Fruit fly (Drosophila melanogaster) whole organism, embryonic: ENCODE results near the gene Lerp.

ENCODE experiments used
- Ada2b ChIP-seq: fragments of 200-800 bp; sonication (Bioruptor generic); IDR thresholded peaks from 2 replicates; pipeline ENCODE4 v1.3.6; 2022; ENCODE audit warnings: missing biosample characterization, missing genetic modification characterization
- BEAF-32 ChIP-seq: fragments of 200-800 bp; sonication (Bioruptor generic); optimal IDR thresholded peaks from 3 replicates; lab custom pipeline; 2017; ENCODE audit warnings: missing biosample characterization, missing genetic modification characterization, mild to moderate bottlenecking, moderate library complexity, missing genetic modification reagents
- CG10366 ChIP-seq: fragments of 200-800 bp; sonication (Bioruptor generic); IDR thresholded peaks from 2 replicates; pipeline ENCODE4 v1.3.6; 2022; ENCODE audit warnings: missing biosample characterization, missing genetic modification characterization
- CG10462 ChIP-seq: fragments of 200-800 bp; sonication (Bioruptor generic); optimal IDR thresholded peaks from 2 replicates; lab custom pipeline; 2016; ENCODE audit warnings: missing biosample characterization, missing genetic modification characterization
- CG10959 ChIP-seq: fragments of 200-800 bp; sonication (Bioruptor generic); IDR thresholded peaks from 2 replicates; pipeline ENCODE4 v1.3.6; 2022; ENCODE audit warnings: missing biosample characterization, missing genetic modification characterization
- CG11093 ChIP-seq: fragments of 200-800 bp; sonication (Bioruptor generic); IDR thresholded peaks from 3 replicates; pipeline ENCODE4 v1.3.6; 2022; ENCODE audit warnings: missing biosample characterization, missing genetic modification characterization
- CG30020 ChIP-seq: fragments of 200-800 bp; optimal IDR thresholded peaks from 2 replicates; lab custom pipeline; 2019; ENCODE audit warnings: missing biosample characterization, mild to moderate bottlenecking, missing genetic modification characterization, moderate library complexity
- CG32772 ChIP-seq: fragments of 200-800 bp; sonication (Bioruptor generic); IDR thresholded peaks from 2 replicates; pipeline ENCODE4 v1.3.6; 2022; ENCODE audit warnings: missing biosample characterization, missing genetic modification characterization
- CG42726 ChIP-seq: fragments of 200-800 bp; sonication (Bioruptor generic); IDR thresholded peaks from 2 replicates; pipeline ENCODE4 v1.3.6; 2022; ENCODE audit warnings: missing biosample characterization, missing genetic modification characterization; ENCODE audit not compliant: partially characterized antibody
- CG7357 ChIP-seq: fragments of 200-800 bp; sonication (Bioruptor generic); IDR thresholded peaks from 3 replicates; pipeline ENCODE4 v1.3.6; 2022; ENCODE audit warnings: missing biosample characterization, missing genetic modification characterization
- CG8089 ChIP-seq: fragments of 200-800 bp; sonication (Bioruptor generic); optimal IDR thresholded peaks from 3 replicates; lab custom pipeline; 2016; ENCODE audit warnings: missing biosample characterization, missing genetic modification characterization
- CG8359 ChIP-seq: fragments of 200-800 bp; sonication (Bioruptor generic); optimal IDR thresholded peaks from 2 replicates; lab custom pipeline; 2017; ENCODE audit warnings: missing biosample characterization, mild to moderate bottlenecking, missing genetic modification characterization, borderline replicate concordance
- CG8478 ChIP-seq: fragments of >200 bp; optimal IDR thresholded peaks from 2 replicates; lab custom pipeline; 2018
- CG8765 ChIP-seq: fragments of 200-800 bp; sonication (Bioruptor generic); IDR thresholded peaks from 2 replicates; pipeline ENCODE4 v1.3.6; 2022; ENCODE audit warnings: missing biosample characterization, missing genetic modification characterization
- CkIIα-i1 ChIP-seq: fragments of 200-800 bp; sonication (Bioruptor generic); IDR thresholded peaks from 2 replicates; pipeline ENCODE4 v1.3.6; 2022; ENCODE audit warnings: missing biosample characterization, missing genetic modification characterization
- CrebB ChIP-seq: fragments of 200-800 bp; sonication (Bioruptor generic); optimal IDR thresholded peaks from 3 replicates; lab custom pipeline; 2018; ENCODE audit warnings: missing biosample characterization, mild to moderate bottlenecking, missing genetic modification characterization
- D19B ChIP-seq: fragments of 200-800 bp; sonication (Bioruptor generic); optimal IDR thresholded peaks from 2 replicates; lab custom pipeline; 2017; ENCODE audit warnings: missing biosample characterization, mild to moderate bottlenecking, missing genetic modification characterization
- Dip2 ChIP-seq: fragments of 200-800 bp; sonication (Bioruptor generic); IDR thresholded peaks from 2 replicates; pipeline ENCODE4 v1.3.6; 2022; ENCODE audit warnings: missing biosample characterization, missing genetic modification characterization
- Dp ChIP-seq: fragments of 200-800 bp; sonication (Bioruptor generic); optimal IDR thresholded peaks from 2 replicates; lab custom pipeline; 2018; ENCODE audit warnings: missing biosample characterization, mild to moderate bottlenecking, missing genetic modification characterization, moderate library complexity
- GATAe ChIP-seq: fragments of 200-800 bp; sonication (Bioruptor generic); conservative IDR thresholded peaks from 2 replicates; pipeline ENCODE4 v1.3.6; 2022; ENCODE audit warnings: missing biosample characterization, missing genetic modification characterization
- H2.0 ChIP-seq: fragments of 200-800 bp; sonication (Bioruptor generic); IDR thresholded peaks from 2 replicates; pipeline ENCODE4 v1.3.6; 2022; ENCODE audit warnings: missing biosample characterization, missing genetic modification characterization
- Hand ChIP-seq: fragments of 200-800 bp; sonication (Bioruptor generic); optimal IDR thresholded peaks from 2 replicates; lab custom pipeline; 2017; ENCODE audit warnings: mild to moderate bottlenecking, missing biosample characterization, missing genetic modification reagents, missing genetic modification characterization
- Hr78 ChIP-seq, 2 experiments: fragments of 200-800 bp in 1 of 2; fragments of >200 bp in 1 of 2; sonication (Bioruptor generic) in 1 of 2; optimal IDR thresholded peaks; 2 replicates each; lab custom pipeline; 2017 to 2019; ENCODE audit warnings: missing biosample characterization in 2 of 2, missing genetic modification characterization in 2 of 2, mild to moderate bottlenecking in 1 of 2, moderate library complexity in 1 of 2
- Myb ChIP-seq: fragments of 200-800 bp; sonication (Bioruptor generic); optimal IDR thresholded peaks from 2 replicates; lab custom pipeline; 2016; ENCODE audit warnings: missing biosample characterization, missing genetic modification characterization
- NC2α ChIP-seq: fragments of 200-800 bp; sonication (Bioruptor generic); optimal IDR thresholded peaks from 2 replicates; lab custom pipeline; 2016; ENCODE audit warnings: missing biosample characterization, missing genetic modification characterization
- Oaz ChIP-seq: fragments of 200-800 bp; sonication (Bioruptor generic); IDR thresholded peaks from 2 replicates; pipeline ENCODE4 v1.3.6; 2022; ENCODE audit warnings: missing biosample characterization, missing genetic modification characterization
- Oli ChIP-seq: fragments of 200-800 bp; sonication (Bioruptor generic); optimal IDR thresholded peaks from 2 replicates; lab custom pipeline; 2018; ENCODE audit warnings: missing biosample characterization, mild to moderate bottlenecking, missing genetic modification characterization, moderate library complexity
- Opbp ChIP-seq: fragments of 200-800 bp; sonication (Bioruptor generic); IDR thresholded peaks from 3 replicates; pipeline ENCODE4 v1.3.6; 2022; ENCODE audit warnings: missing biosample characterization, missing genetic modification characterization; ENCODE audit not compliant: partially characterized antibody
- Six4 ChIP-seq: fragments of 200-800 bp; sonication (Bioruptor generic); optimal IDR thresholded peaks from 2 replicates; lab custom pipeline; 2016; ENCODE audit warnings: missing biosample characterization, missing genetic modification characterization
- Sox102F ChIP-seq: fragments of 200-800 bp; sonication (Bioruptor generic); optimal IDR thresholded peaks from 2 replicates; lab custom pipeline; 2018; ENCODE audit warnings: missing biosample characterization, mild to moderate bottlenecking, missing genetic modification characterization, moderate library complexity
- ab ChIP-seq: fragments of 200-800 bp; sonication (Bioruptor generic); optimal IDR thresholded peaks from 2 replicates; lab custom pipeline; 2016; ENCODE audit warnings: missing biosample characterization, missing genetic modification characterization
- ac ChIP-seq: fragments of 200-800 bp; sonication (Bioruptor generic); optimal IDR thresholded peaks from 3 replicates; lab custom pipeline; 2017; ENCODE audit warnings: missing biosample characterization, mild to moderate bottlenecking, missing genetic modification characterization
- az2 ChIP-seq: fragments of 200-800 bp; sonication (Bioruptor generic); optimal IDR thresholded peaks from 3 replicates; lab custom pipeline; 2016; ENCODE audit warnings: missing biosample characterization, missing genetic modification characterization
- caup ChIP-seq: fragments of 200-800 bp; sonication (Bioruptor generic); optimal IDR thresholded peaks from 3 replicates; lab custom pipeline; 2017; ENCODE audit warnings: missing biosample characterization, mild to moderate bottlenecking, missing genetic modification characterization, moderate library complexity; ENCODE audit not compliant: severe bottlenecking
- ci ChIP-seq: fragments of 200-800 bp; sonication (Bioruptor generic); IDR thresholded peaks from 3 replicates; pipeline ENCODE4 v1.3.6; 2022; ENCODE audit warnings: missing biosample characterization, missing genetic modification characterization
- cwo ChIP-seq: fragments of 200-800 bp; sonication (Bioruptor generic); optimal IDR thresholded peaks from 3 replicates; lab custom pipeline; 2017; ENCODE audit warnings: missing biosample characterization, missing genetic modification characterization, mild to moderate bottlenecking, moderate library complexity, missing genetic modification reagents
- ftz-f1 ChIP-seq: fragments of 200-800 bp; sonication (Bioruptor generic); optimal IDR thresholded peaks from 2 replicates; lab custom pipeline; 2016; ENCODE audit warnings: missing biosample characterization, missing genetic modification characterization
- gfzf ChIP-seq: fragments of 200-800 bp; sonication (Bioruptor generic); optimal IDR thresholded peaks from 2 replicates; lab custom pipeline; 2016; ENCODE audit warnings: missing biosample characterization, mild to moderate bottlenecking, missing genetic modification characterization, moderate library complexity
- inv ChIP-seq: fragments of 200-800 bp; sonication (Bioruptor generic); IDR thresholded peaks from 2 replicates; pipeline ENCODE4 v1.3.6; 2022; ENCODE audit warnings: missing biosample characterization, missing genetic modification characterization; ENCODE audit not compliant: partially characterized antibody
- ken ChIP-seq: fragments of 200-800 bp; sonication (Bioruptor generic); IDR thresholded peaks from 3 replicates; pipeline ENCODE4 v1.3.6; 2022; ENCODE audit warnings: missing biosample characterization, missing genetic modification characterization
- lola ChIP-seq, 3 experiments: fragments of >200 bp in 2 of 3; fragments of 200-800 bp in 1 of 3; sonication (Bioruptor generic) in 1 of 3; optimal IDR thresholded peaks; 2 replicates each; lab custom pipeline; 2017 to 2019; ENCODE audit warnings: missing biosample characterization in 3 of 3, missing genetic modification characterization in 3 of 3, mild to moderate bottlenecking in 1 of 3, moderate library complexity in 1 of 3
- mam ChIP-seq: fragments of 200-800 bp; sonication (Bioruptor generic); optimal IDR thresholded peaks from 3 replicates; lab custom pipeline; 2016; ENCODE audit warnings: missing biosample characterization, missing genetic modification characterization
- row ChIP-seq: fragments of 200-800 bp; sonication (Bioruptor generic); IDR thresholded peaks from 3 replicates; pipeline ENCODE4 v1.3.6; 2022; ENCODE audit warnings: missing biosample characterization, missing genetic modification characterization
- seq ChIP-seq: fragments of 200-800 bp; sonication (Bioruptor generic); IDR thresholded peaks from 2 replicates; pipeline ENCODE4 v1.3.6; 2022; ENCODE audit warnings: missing biosample characterization, missing genetic modification characterization
- slp2 ChIP-seq: fragments of 200-800 bp; sonication (Bioruptor generic); optimal IDR thresholded peaks from 2 replicates; lab custom pipeline; 2016; ENCODE audit warnings: missing biosample characterization, missing genetic modification characterization
- sqz ChIP-seq: fragments of 200-800 bp; sonication (Bioruptor generic); optimal IDR thresholded peaks from 3 replicates; lab custom pipeline; 2018; ENCODE audit warnings: missing biosample characterization, mild to moderate bottlenecking, missing genetic modification characterization
- stwl ChIP-seq: fragments of 200-800 bp; sonication (Bioruptor generic); optimal IDR thresholded peaks from 3 replicates; lab custom pipeline; 2018; ENCODE audit warnings: missing biosample characterization, mild to moderate bottlenecking, missing genetic modification characterization, moderate library complexity
- trh ChIP-seq: fragments of 200-800 bp; sonication (Bioruptor generic); optimal IDR thresholded peaks from 2 replicates; lab custom pipeline; 2016; ENCODE audit warnings: missing biosample characterization, missing genetic modification characterization
- tup ChIP-seq: fragments of 200-800 bp; sonication (Bioruptor generic); optimal IDR thresholded peaks from 2 replicates; lab custom pipeline; 2016; ENCODE audit warnings: missing biosample characterization, mild to moderate bottlenecking, missing genetic modification characterization, moderate library complexity
- usp ChIP-seq: fragments of >200 bp; optimal IDR thresholded peaks from 2 replicates; lab custom pipeline; 2017; ENCODE audit warnings: missing biosample characterization, missing genetic modification characterization
- zfh2 ChIP-seq: fragments of 200-800 bp; sonication (Bioruptor generic); optimal IDR thresholded peaks from 2 replicates; lab custom pipeline; 2016; ENCODE audit warnings: missing biosample characterization, missing genetic modification characterization

The Lerp gene

dm6 chr3R:26899982-26900381 lies 37.1 kb upstream of the Lerp start (continued):
- no peak for TF ChIP-seq CrebB (tag; lab: Kevin White, UChicago)
- TF ChIP-seq CG30020 (tag; lab: Kevin White, UChicago) = no peak
- no peak for TF ChIP-seq seq (GFP tag; lab: Robert Waterston, UW)
- TF ChIP-seq az2 (GFP tag; lab: Kevin White, UChicago) = peak; percentile 65
- no peak for TF ChIP-seq CG8359 (GFP tag; lab: Kevin White, UChicago)
- no peak for TF ChIP-seq inv (GFP tag; lab: Robert Waterston, UW)
- no peak for TF ChIP-seq mam (GFP tag; lab: Kevin White, UChicago)
- no peak for TF ChIP-seq CG7357 (GFP tag; lab: Robert Waterston, UW)
- TF ChIP-seq usp (GFP tag; lab: Kevin White, UChicago) = no peak
- TF ChIP-seq CG11093 (GFP tag; lab: Robert Waterston, UW) = no peak
- TF ChIP-seq CG8089 = no peak
- no peak for TF ChIP-seq stwl (tag; lab: Kevin White, UChicago)
- TF ChIP-seq zfh2 = no peak
- TF ChIP-seq trh (GFP tag; lab: Kevin White, UChicago) = no peak
- TF ChIP-seq Oaz (GFP tag; lab: Robert Waterston, UW) = no peak
- TF ChIP-seq cwo = no peak
- TF ChIP-seq ci (GFP tag; lab: Robert Waterston, UW) = peak; percentile 86
- no peak for TF ChIP-seq Dp (GFP tag; lab: Kevin White, UChicago)
- TF ChIP-seq ab (GFP tag; lab: Kevin White, UChicago) = no peak
- no peak for TF ChIP-seq Hr78 (GFP tag; optimal IDR thresholded peaks at IDR 0.05; lab: Kevin White, UChicago)
- no peak for TF ChIP-seq NC2α
- no peak for TF ChIP-seq Hand (GFP tag; lab: Kevin White, UChicago)
- no peak for TF ChIP-seq CG42726 (GFP tag; lab: Robert Waterston, UW)
- TF ChIP-seq CG10366 (GFP tag; lab: Robert Waterston, UW) = peak; percentile 51; the same call in 1 of the 2 replicates
- TF ChIP-seq Dip2 = no peak
- no peak for TF ChIP-seq Myb
- no peak for TF ChIP-seq ftz-f1 (GFP tag; lab: Kevin White, UChicago)
- no peak for TF ChIP-seq CkIIα-i1 (GFP tag; lab: Robert Waterston, UW)
- peak; percentile 69 for TF ChIP-seq row (GFP tag; lab: Robert Waterston, UW)
- peak; percentile 78 for TF ChIP-seq Sox102F
- peak; percentile 40; the same call in 1 of the 2 replicates for TF ChIP-seq H2.0
- peak in 1 of 3 experiments; percentile 34 for TF ChIP-seq lola (GFP tag; optimal IDR thresholded peaks at IDR 0.05; lab: Kevin White, UChicago)
- no peak for TF ChIP-seq GATAe (GFP tag; lab: Robert Waterston, UW)
- TF ChIP-seq D19B (GFP tag; lab: Kevin White, UChicago) = peak; percentile 47
- TF ChIP-seq ken (GFP tag; lab: Robert Waterston, UW) = peak; percentile 51; the same call in 1 of the 3 replicates
- TF ChIP-seq Ada2b (GFP tag; lab: Robert Waterston, UW) = peak; percentile 25; the same call in 1 of the 2 replicates
- TF ChIP-seq BEAF-32 (GFP tag; lab: Kevin White, UChicago) = no peak
- TF ChIP-seq CG32772 (GFP tag; lab: Robert Waterston, UW) = peak; percentile 39; the same call in 1 of the 2 replicates
- TF ChIP-seq Oli (tag; lab: Kevin White, UChicago) = peak; percentile 53
- no peak for TF ChIP-seq caup
- no peak for TF ChIP-seq CG10462
- no peak for TF ChIP-seq tup
- no peak for TF ChIP-seq gfzf
- TF ChIP-seq CG8478 (lab: Kevin White, UChicago) = no peak
- no peak for TF ChIP-seq slp2
- no peak; the same call in 1 of the 2 replicates for TF ChIP-seq CG8765 (GFP tag; lab: Robert Waterston, UW)
- no peak for TF ChIP-seq Opbp (GFP tag; lab: Robert Waterston, UW)
- TF ChIP-seq Six4 = peak; percentile 25
- peak; percentile 49; the same call in 1 of the 2 replicates for TF ChIP-seq CG10959 (GFP tag; lab: Robert Waterston, UW)
- no peak for TF ChIP-seq sqz
- TF ChIP-seq ac = no peak
